Fruit fly (Drosophila melanogaster): Measurements from ENCODE around the gene CG9727.

CG9727 gene

DNA sequence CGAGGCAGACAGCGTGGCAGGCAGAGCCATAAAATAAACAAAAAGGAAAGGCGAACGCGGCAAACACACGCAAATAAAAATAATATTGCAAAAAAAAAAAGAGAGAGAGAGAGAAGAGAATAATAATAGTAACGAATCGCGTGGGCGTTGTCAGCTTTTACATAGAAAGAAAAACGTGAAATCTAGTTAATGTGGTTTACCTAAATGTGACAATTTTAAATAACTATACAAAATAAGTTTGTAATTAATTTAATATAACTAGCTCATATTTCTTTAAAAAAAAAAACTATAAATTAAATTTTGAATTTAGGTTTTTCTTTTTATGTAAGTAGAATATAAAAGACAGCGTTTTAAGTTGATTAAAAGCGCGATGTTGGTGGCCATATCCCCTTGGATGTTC lies 22.6 kb downstream of the CG9727 start:
- TF ChIP-seq CG8478 (optimal IDR thresholded peaks at IDR 0.05) = no peak

DNA sequence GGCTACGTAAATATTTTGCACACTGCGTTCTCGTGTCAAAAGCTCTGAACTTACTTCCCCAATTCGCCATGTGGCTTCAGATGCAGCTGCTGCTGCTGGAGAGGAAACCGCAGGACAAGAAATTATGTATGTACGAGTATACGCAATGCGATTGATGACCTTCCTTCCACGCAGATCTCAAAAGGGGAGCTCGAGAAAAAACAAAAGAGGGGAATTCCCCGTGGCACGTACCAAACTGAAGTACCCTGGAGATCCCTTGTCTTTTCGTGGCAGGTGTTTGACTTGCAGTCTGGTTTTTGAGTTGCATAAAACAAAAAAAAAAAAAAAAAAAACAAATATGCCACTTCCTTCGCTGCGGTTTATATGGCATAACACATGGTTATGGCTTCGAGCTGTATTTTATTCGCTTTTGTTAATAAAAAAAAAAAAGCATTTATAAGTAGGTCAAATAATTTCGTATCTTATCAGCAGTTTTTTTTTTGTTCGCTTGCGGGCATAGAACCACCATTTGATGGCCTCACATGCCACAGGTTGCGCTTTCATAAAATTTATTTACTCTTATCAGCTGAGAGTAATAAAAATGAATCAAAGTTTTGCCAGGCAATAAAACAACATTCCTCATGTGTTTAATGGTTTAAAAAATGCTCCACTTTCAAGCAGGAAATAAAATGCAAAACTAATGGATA lies 23.5 kb downstream of the CG9727 start:
- TF ChIP-seq CTCF (optimal IDR thresholded peaks at IDR 0.05) (no peak), CG8478 (optimal IDR thresholded peaks at IDR 0.05) (no peak)

- TF ChIP-seq CG8478 (optimal IDR thresholded peaks at IDR 0.05) (no peak), CTCF (optimal IDR thresholded peaks at IDR 0.05) (no peak)
These were observed 24.2 kb downstream of the CG9727 start for dm6 chr3R:6432321-6432720.

dm6 chr3R:6430206-6430605 lies 26.3 kb downstream of the CG9727 start:
- no peak for TF ChIP-seq CTCF (optimal IDR thresholded peaks at IDR 0.05)
- TF ChIP-seq CG8478 (optimal IDR thresholded peaks at IDR 0.05) = no peak

DNA sequence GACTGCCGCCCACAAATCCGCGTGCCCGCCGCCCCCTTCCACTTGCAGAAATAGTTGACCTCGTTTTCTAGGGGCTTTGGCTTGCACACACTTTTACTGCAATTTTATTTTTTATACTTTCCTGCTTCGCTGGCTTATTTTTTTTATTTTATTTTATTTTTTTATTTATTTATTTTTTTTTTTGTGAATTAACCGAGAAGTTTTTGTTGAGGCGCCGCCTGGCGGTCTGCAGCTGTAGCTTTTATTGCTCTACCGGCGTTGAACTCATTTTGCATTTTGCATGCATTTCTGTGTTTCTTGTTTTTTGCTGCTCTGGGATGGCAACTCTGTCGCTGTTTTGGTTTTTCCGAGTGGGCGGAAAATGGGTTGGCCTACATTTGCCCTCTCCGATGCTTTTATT lies 26.8 kb downstream of the CG9727 start:
- no peak for TF ChIP-seq CG8478 (optimal IDR thresholded peaks at IDR 0.05)
- TF ChIP-seq CTCF (optimal IDR thresholded peaks at IDR 0.05) = peak in 1 of 2 experiments; percentile 21

- TF ChIP-seq CG8478 (optimal IDR thresholded peaks at IDR 0.05) = no peak
- no peak for TF ChIP-seq CTCF (optimal IDR thresholded peaks at IDR 0.05)
These were observed 27.5 kb downstream of the CG9727 start for dm6 chr3R:6428935-6429334.

- no peak for TF ChIP-seq CTCF (optimal IDR thresholded peaks at IDR 0.05)
- no peak for TF ChIP-seq CG8478 (optimal IDR thresholded peaks at IDR 0.05)
These were observed 28.7 kb downstream of the CG9727 start for dm6 chr3R:6427619-6428378.

- TF ChIP-seq CTCF (optimal IDR thresholded peaks at IDR 0.05) = no peak
- no peak for TF ChIP-seq CG8478 (optimal IDR thresholded peaks at IDR 0.05)
These were observed 30.1 kb downstream of the CG9727 start for dm6 chr3R:6426173-6426899.

DNA sequence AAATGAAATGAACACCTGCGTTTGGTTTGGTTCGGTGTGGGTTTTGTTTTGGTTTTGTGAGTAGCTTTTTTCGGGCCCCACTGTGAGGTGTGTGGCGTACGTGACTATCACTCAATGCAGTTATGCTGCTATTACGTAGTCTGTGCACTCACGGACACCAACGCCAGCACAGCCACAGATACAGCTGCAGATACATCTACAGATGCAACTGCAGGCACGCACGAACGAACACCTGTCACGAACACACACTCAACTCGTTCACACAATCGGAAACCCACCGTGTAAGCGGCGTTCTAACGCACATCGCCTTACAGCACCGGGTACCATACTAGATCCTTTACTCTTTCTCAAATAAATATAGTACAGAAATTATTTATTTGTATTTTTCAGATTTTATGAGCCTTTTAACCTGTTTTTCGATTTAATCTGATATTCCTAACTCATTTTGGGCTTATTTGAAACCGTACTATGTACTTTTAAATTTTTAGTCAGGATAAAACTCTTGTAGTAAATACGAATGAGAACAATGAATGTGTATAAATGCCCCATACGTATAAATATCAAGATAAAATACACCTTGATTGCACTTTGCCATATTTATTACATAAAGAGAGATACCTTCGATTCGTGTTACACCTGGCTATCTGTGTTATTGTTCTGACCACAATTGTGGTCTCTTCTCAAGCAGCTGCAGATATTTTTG lies 30.9 kb downstream of the CG9727 start:
- no peak for TF ChIP-seq CG8478 (optimal IDR thresholded peaks at IDR 0.05)
- TF ChIP-seq CTCF (optimal IDR thresholded peaks at IDR 0.05) = no peak

DNA sequence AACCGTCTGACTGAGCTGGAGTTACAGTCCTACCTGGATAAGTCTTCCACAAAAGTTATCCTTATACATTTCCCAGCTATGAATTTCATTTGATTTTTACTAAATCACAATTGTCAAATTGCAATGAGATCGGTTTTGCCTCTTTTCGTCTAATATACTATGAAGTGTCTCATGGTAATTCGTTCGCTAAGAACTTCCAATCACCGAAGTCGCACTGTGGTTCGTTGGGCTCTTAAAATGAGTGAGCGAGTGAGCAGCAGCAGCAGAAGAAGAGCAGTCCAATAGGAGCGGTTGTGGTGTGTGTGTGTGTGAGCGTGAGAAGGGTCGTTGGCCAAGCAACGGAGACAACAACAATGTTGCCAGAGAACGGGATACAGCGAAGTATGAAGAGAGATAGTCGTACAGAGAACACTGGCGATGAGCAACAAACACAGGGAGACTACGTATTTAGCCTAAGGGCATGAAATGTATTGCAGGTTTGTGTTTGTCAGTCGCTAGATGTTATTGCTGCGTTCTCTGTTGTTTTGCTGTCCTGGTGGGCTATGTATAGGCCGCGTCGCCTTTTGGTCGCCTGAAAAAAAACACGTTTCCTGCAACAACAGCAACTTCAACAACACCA lies 32.4 kb downstream of the CG9727 start:
- TF ChIP-seq CTCF (optimal IDR thresholded peaks at IDR 0.05) (no peak), CG8478 (optimal IDR thresholded peaks at IDR 0.05) (no peak)

DNA sequence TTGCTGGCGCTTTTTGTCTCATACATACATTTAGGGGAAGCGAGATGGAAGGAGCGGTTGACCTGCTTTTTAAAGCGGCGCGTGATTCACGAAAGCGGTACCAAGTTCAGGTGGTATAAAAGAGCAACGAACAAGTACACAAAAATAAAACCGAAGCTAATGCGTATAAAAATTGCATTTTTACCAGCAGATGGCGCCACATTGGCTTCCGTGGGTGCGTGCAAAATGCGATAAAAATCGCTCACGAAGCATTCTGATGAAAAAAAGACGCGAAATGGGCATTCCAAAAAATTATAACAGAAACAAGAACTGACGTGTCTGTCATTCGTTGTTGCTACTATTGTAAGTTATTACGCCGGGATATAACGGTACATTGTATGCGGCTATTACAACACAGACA lies 33.3 kb downstream of the CG9727 start:
- TF ChIP-seq CG8478 (optimal IDR thresholded peaks at IDR 0.05) (no peak), CTCF (optimal IDR thresholded peaks at IDR 0.05) (peak; percentile 74 to 78)

dm6 chr3R:6421712-6422141 lies 34.7 kb downstream of the CG9727 start:
- TF ChIP-seq CG8478 (optimal IDR thresholded peaks at IDR 0.05) = no peak
- no peak for TF ChIP-seq CTCF (optimal IDR thresholded peaks at IDR 0.05)

dm6 chr3R:6421263-6421662 lies 35.2 kb downstream of the CG9727 start:
- TF ChIP-seq CG8478 (optimal IDR thresholded peaks at IDR 0.05) = no peak

DNA sequence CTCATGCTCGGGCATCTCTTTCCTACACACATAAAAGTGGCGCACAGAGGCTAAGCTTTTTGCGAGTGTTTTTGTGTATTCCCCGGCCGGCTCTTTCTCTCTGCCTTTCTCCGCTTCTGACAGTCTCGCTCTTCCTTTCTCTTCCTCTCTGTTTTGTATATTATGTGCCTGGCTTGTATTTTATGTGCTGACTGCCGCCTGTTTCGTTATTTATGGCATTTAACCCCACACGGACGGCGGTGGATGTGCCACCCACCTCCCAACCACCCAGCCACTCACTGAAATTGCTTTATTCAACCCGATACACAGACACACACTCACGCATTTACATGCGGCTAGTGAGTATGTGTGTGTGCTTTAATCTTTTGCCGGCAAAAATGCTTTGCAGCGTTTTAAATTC lies 36.5 kb downstream of the CG9727 start:
- TF ChIP-seq CTCF (optimal IDR thresholded peaks at IDR 0.05) = no peak
- no peak for TF ChIP-seq CG8478 (optimal IDR thresholded peaks at IDR 0.05)

dm6 chr3R:6419103-6419502 lies 37.4 kb downstream of the CG9727 start:
- no peak for TF ChIP-seq CTCF (optimal IDR thresholded peaks at IDR 0.05)
- no peak for TF ChIP-seq CG8478 (optimal IDR thresholded peaks at IDR 0.05)
